Worm (Caenorhabditis elegans) whole organism, L4 larva: ENCODE measurements around the gene dct-6.

Experiments
- F26F4.8 ChIP-seq: fragments of 200-800 bp; sonication (Bioruptor generic); conservative IDR thresholded peaks from 2 replicates; pipeline ENCODE4 v1.3.6; 2022; ENCODE audit warnings: missing genetic modification characterization, missing compliant biosample characterization
- F37D6.2 ChIP-seq: sonication (generic microtip); optimal IDR thresholded peaks from 2 replicates; lab custom pipeline; 2016; ENCODE audit warnings: mild to moderate bottlenecking, missing genetic modification characterization, missing compliant biosample characterization
- F44E2.7 ChIP-seq: fragments of 200-800 bp; sonication (Bioruptor generic); IDR thresholded peaks from 2 replicates; pipeline ENCODE4 v2.1.2; 2022; ENCODE audit warnings: missing genetic modification characterization, missing compliant biosample characterization
- F49E8.2 ChIP-seq: sonication (generic microtip); optimal IDR thresholded peaks from 2 replicates; lab custom pipeline; 2016; ENCODE audit warnings: missing compliant biosample characterization, mild to moderate bottlenecking, missing genetic modification characterization, borderline replicate concordance
- T26A8.4 ChIP-seq: fragments of 200-800 bp; sonication (Bioruptor generic); IDR thresholded peaks from 2 replicates; pipeline ENCODE4 v1.3.6; 2022; ENCODE audit warnings: missing genetic modification characterization, missing compliant biosample characterization
- Y105C5A.15 ChIP-seq: fragments of 200-800 bp; sonication (Bioruptor generic); IDR thresholded peaks from 2 replicates; pipeline ENCODE4 v1.3.6; 2022; ENCODE audit warnings: missing genetic modification characterization, missing compliant biosample characterization
- Y5F2A.4 ChIP-seq: fragments of 200-800 bp; sonication (Bioruptor generic); optimal IDR thresholded peaks from 2 replicates; lab custom pipeline; 2018; ENCODE audit warnings: mild to moderate bottlenecking, missing genetic modification characterization, missing compliant biosample characterization
- Y75B8A.6 ChIP-seq: fragments of 200-800 bp; sonication (Bioruptor generic); IDR thresholded peaks from 2 replicates; pipeline ENCODE4 v1.3.6; 2022; ENCODE audit warnings: missing genetic modification reagents, missing genetic modification characterization, missing compliant biosample characterization
- ZK546.5 ChIP-seq, 2 experiments: sonication (generic microtip); optimal IDR thresholded peaks; 2 replicates each; lab custom pipeline; 2017; ENCODE audit warnings: missing biosample characterization in 2 of 2, missing genetic modification characterization in 2 of 2
- aly-2 ChIP-seq: sonication (generic microtip); optimal IDR thresholded peaks from 2 replicates; lab custom pipeline; 2018; ENCODE audit warnings: missing biosample characterization, missing genetic modification characterization
- ceh-20 ChIP-seq: fragments of 200-800 bp; sonication (Bioruptor generic); IDR thresholded peaks from 2 replicates; pipeline ENCODE4 v1.3.6; 2022; ENCODE audit warnings: missing genetic modification reagents, missing genetic modification characterization, missing compliant biosample characterization
- ceh-28 ChIP-seq: fragments of 150-350 bp; optimal IDR thresholded peaks from 2 replicates; lab custom pipeline; 2014; ENCODE audit warnings: missing biosample characterization, missing genetic modification reagents, missing genetic modification characterization
- ces-1 ChIP-seq: fragments of 150-350 bp; sonication (generic microtip); optimal IDR thresholded peaks from 4 replicates; lab custom pipeline; 2014; ENCODE audit warnings: missing biosample characterization, missing genetic modification reagents, missing genetic modification characterization
- cey-2 ChIP-seq: sonication (generic microtip); optimal IDR thresholded peaks from 3 replicates; lab custom pipeline; 2017; ENCODE audit warnings: missing genetic modification characterization, mild to moderate bottlenecking, missing compliant biosample characterization, antibody characterized with exemption, borderline replicate concordance; ENCODE audit not compliant: insufficient read depth
- daf-8 ChIP-seq: fragments of 200-800 bp; sonication (Bioruptor generic); IDR thresholded peaks from 2 replicates; pipeline ENCODE4 v1.3.6; 2022; ENCODE audit warnings: missing genetic modification characterization, missing compliant biosample characterization
- dmd-8 ChIP-seq: fragments of 200-800 bp; sonication (Bioruptor generic); IDR thresholded peaks from 2 replicates; pipeline ENCODE4 v1.3.6; 2022; ENCODE audit warnings: missing genetic modification characterization, missing compliant biosample characterization
- dmd-9 ChIP-seq: fragments of 200-800 bp; sonication (Bioruptor generic); IDR thresholded peaks from 2 replicates; pipeline ENCODE4 v1.3.6; 2022; ENCODE audit warnings: missing genetic modification reagents, missing genetic modification characterization, missing compliant biosample characterization
- dpl-1 ChIP-seq: fragments of 150-350 bp; optimal IDR thresholded peaks from 2 replicates; lab custom pipeline; 2014; ENCODE audit warnings: missing biosample characterization, missing genetic modification reagents, missing genetic modification characterization
- dve-1 ChIP-seq: sonication (generic microtip); optimal IDR thresholded peaks from 2 replicates; lab custom pipeline; 2017; ENCODE audit warnings: antibody characterized with exemption, mild to moderate bottlenecking, missing genetic modification characterization, missing compliant biosample characterization; ENCODE audit not compliant: insufficient read depth
- hlh-30 ChIP-seq: sonication (generic microtip); optimal IDR thresholded peaks from 2 replicates; lab custom pipeline; 2017; ENCODE audit warnings: antibody characterized with exemption, mild to moderate bottlenecking, missing genetic modification characterization, missing compliant biosample characterization; ENCODE audit not compliant: insufficient read depth
- hmg-1.1 ChIP-seq: fragments of 200-800 bp; sonication (Bioruptor generic); IDR thresholded peaks from 2 replicates; pipeline ENCODE4 v1.3.6; 2022; ENCODE audit warnings: missing genetic modification reagents, missing genetic modification characterization, missing compliant biosample characterization
- jun-1 ChIP-seq: fragments of 150-350 bp; optimal IDR thresholded peaks from 2 replicates; lab custom pipeline; 2014; ENCODE audit warnings: missing biosample characterization, missing genetic modification reagents, missing genetic modification characterization
- lim-7 ChIP-seq: fragments of 200-800 bp; sonication (Bioruptor generic); IDR thresholded peaks from 2 replicates; pipeline ENCODE4 v1.3.6; 2022; ENCODE audit warnings: missing genetic modification characterization, missing compliant biosample characterization
- lin-1 ChIP-seq: fragments of 200-800 bp; sonication (Bioruptor generic); IDR thresholded peaks from 2 replicates; pipeline ENCODE4 v1.3.6; 2022; ENCODE audit warnings: missing genetic modification reagents, missing genetic modification characterization, missing compliant biosample characterization
- lin-13 ChIP-seq: fragments of 150-350 bp; optimal IDR thresholded peaks from 2 replicates; lab custom pipeline; 2014; ENCODE audit warnings: missing biosample characterization, missing genetic modification reagents, missing genetic modification characterization
- lin-15B ChIP-seq: fragments of 150-350 bp; sonication (generic microtip); optimal IDR thresholded peaks from 3 replicates; lab custom pipeline; 2014; ENCODE audit warnings: missing biosample characterization, missing genetic modification characterization
- lsy-2 ChIP-seq, 2 experiments: fragments of 150-350 bp in 1 of 2; sonication (generic microtip) in 1 of 2; optimal IDR thresholded peaks; 2 replicates each; lab custom pipeline; 2014 to 2017; ENCODE audit warnings: missing biosample characterization in 2 of 2, missing genetic modification characterization in 2 of 2
- mdl-1 ChIP-seq, 2 experiments: fragments of 150-350 bp in 1 of 2; sonication (generic microtip) in 1 of 2; optimal IDR thresholded peaks; 2 replicates each; lab custom pipeline; 2014 to 2017; ENCODE audit warnings: missing biosample characterization in 2 of 2, missing genetic modification characterization in 2 of 2
- mep-1 ChIP-seq: fragments of 150-350 bp; sonication (generic microtip); optimal IDR thresholded peaks from 3 replicates; lab custom pipeline; 2014; ENCODE audit warnings: missing biosample characterization, missing genetic modification characterization
- mes-2 ChIP-seq: sonication (generic microtip); optimal IDR thresholded peaks from 2 replicates; lab custom pipeline; 2016; ENCODE audit warnings: missing genotype, mild to moderate bottlenecking, missing genetic modification characterization, missing compliant biosample characterization; ENCODE audit not compliant: poor library complexity, severe bottlenecking
- mxl-2 ChIP-seq: fragments of 200-800 bp; sonication (Bioruptor generic); conservative IDR thresholded peaks from 2 replicates; pipeline ENCODE4 v1.3.6; 2022; ENCODE audit warnings: missing genetic modification reagents, missing genetic modification characterization, missing compliant biosample characterization
- mxl-3 ChIP-seq: fragments of 200-800 bp; sonication (Bioruptor generic); optimal IDR thresholded peaks from 2 replicates; lab custom pipeline; 2018; ENCODE audit warnings: mild to moderate bottlenecking, missing genetic modification characterization, missing compliant biosample characterization
- nhr-10 ChIP-seq: fragments of 150-350 bp; optimal IDR thresholded peaks from 2 replicates; lab custom pipeline; 2014; ENCODE audit warnings: missing biosample characterization, missing genetic modification characterization
- nhr-237 ChIP-seq: sonication (generic microtip); optimal IDR thresholded peaks from 2 replicates; lab custom pipeline; 2017; ENCODE audit warnings: missing biosample characterization, missing genetic modification characterization
- nhr-25 ChIP-seq: sonication (generic microtip); optimal IDR thresholded peaks from 2 replicates; lab custom pipeline; 2017; ENCODE audit warnings: missing genetic modification characterization, mild to moderate bottlenecking, missing compliant biosample characterization, antibody characterized with exemption, moderate library complexity, borderline replicate concordance; ENCODE audit not compliant: insufficient read depth
- nhr-48 ChIP-seq: sonication (generic microtip); optimal IDR thresholded peaks from 2 replicates; lab custom pipeline; 2016; ENCODE audit warnings: mild to moderate bottlenecking, missing genetic modification characterization, missing compliant biosample characterization
- nhr-77 ChIP-seq: fragments of 150-350 bp; optimal IDR thresholded peaks from 2 replicates; lab custom pipeline; 2014; ENCODE audit warnings: missing biosample characterization, missing genetic modification characterization
- pha-4 ChIP-seq, 2 experiments: fragments of 150-350 bp in 1 of 2; fragments of 200-800 bp in 1 of 2; sonication (Bioruptor generic) in 1 of 2; IDR thresholded peaks in 1 of 2; optimal IDR thresholded peaks in 1 of 2; 2 replicates each; pipeline versions ENCODE4 v1.3.6 to Lab custom; 2014 to 2022; ENCODE audit warnings: missing genetic modification characterization in 2 of 2, missing genetic modification reagents in 2 of 2, missing biosample characterization in 1 of 2, missing compliant biosample characterization in 1 of 2
- pqm-1 ChIP-seq: sonication (generic microtip); optimal IDR thresholded peaks from 2 replicates; lab custom pipeline; 2017; ENCODE audit warnings: missing biosample characterization, missing genetic modification characterization
- rbr-2 ChIP-seq: sonication (generic microtip); optimal IDR thresholded peaks from 2 replicates; lab custom pipeline; 2016; ENCODE audit warnings: missing genotype, missing genetic modification characterization, missing compliant biosample characterization
- saeg-2 ChIP-seq: fragments of 200-800 bp; sonication (Bioruptor generic); IDR thresholded peaks from 2 replicates; pipeline ENCODE4 v1.3.6; 2022; ENCODE audit warnings: missing genetic modification reagents, missing genetic modification characterization, missing compliant biosample characterization
- set-16 ChIP-seq: fragments of 200-800 bp; sonication (Bioruptor generic); IDR thresholded peaks from 2 replicates; pipeline ENCODE4 v1.3.6; 2022; ENCODE audit warnings: missing genetic modification reagents, missing genetic modification characterization, missing compliant biosample characterization
- snpc-1.2 ChIP-seq: fragments of 200-800 bp; sonication (Bioruptor generic); IDR thresholded peaks from 2 replicates; pipeline ENCODE4 v1.3.6; 2022; ENCODE audit warnings: missing genetic modification reagents, missing genetic modification characterization, missing compliant biosample characterization
- spr-1 ChIP-seq: sonication (generic microtip); optimal IDR thresholded peaks from 2 replicates; lab custom pipeline; 2016; ENCODE audit warnings: mild to moderate bottlenecking, missing genetic modification characterization, missing compliant biosample characterization
- tra-1 ChIP-seq: fragments of 200-800 bp; sonication (Bioruptor generic); IDR thresholded peaks from 2 replicates; pipeline ENCODE4 v1.3.6; 2022; ENCODE audit warnings: missing genetic modification reagents, missing genetic modification characterization, missing compliant biosample characterization
- unc-62 ChIP-seq, 3 experiments: fragments of 150-350 bp in 1 of 3; sonication (generic microtip); optimal IDR thresholded peaks in 2 of 3; peaks in 1 of 3; 1 replicate in 1 of 3; 2 replicates in 2 of 3; lab custom pipeline; 2014 to 2017; ENCODE audit warnings: missing biosample characterization in 3 of 3, missing genetic modification characterization in 3 of 3, missing genetic modification reagents in 3 of 3, missing genotype in 1 of 3
- zfp-2 ChIP-seq: sonication (generic microtip); optimal IDR thresholded peaks from 2 replicates; lab custom pipeline; 2016; ENCODE audit warnings: mild to moderate bottlenecking, missing genetic modification characterization, missing compliant biosample characterization
- zfp-3 ChIP-seq: fragments of 200-800 bp; sonication (Bioruptor generic); conservative IDR thresholded peaks from 2 replicates; pipeline ENCODE4 v1.3.6; 2022; ENCODE audit warnings: missing genetic modification reagents, missing genetic modification characterization, missing compliant biosample characterization
- ztf-11 ChIP-seq: fragments of 150-350 bp; optimal IDR thresholded peaks from 2 replicates; lab custom pipeline; 2014; ENCODE audit warnings: missing biosample characterization, missing genetic modification characterization
- ztf-7 ChIP-seq: fragments of 150-350 bp; optimal IDR thresholded peaks from 2 replicates; lab custom pipeline; 2014; ENCODE audit warnings: missing biosample characterization, missing genetic modification characterization

Gene dct-6

ce11 chrIII:5949817-5950216, 16.4 kb upstream of the dct-6 start (continued):
- TF ChIP-seq Y5F2A.4 (GFP tag; lab: Kevin White, UChicago) = no peak
- TF ChIP-seq jun-1 (tag; lab: Kevin White, UChicago) = no peak
- no peak for TF ChIP-seq dve-1 (tag; lab: Kevin White, UChicago)
- TF ChIP-seq rbr-2 (tag; lab: Kevin White, UChicago) = peak; percentile 36
- peak; percentile 2 for TF ChIP-seq hlh-30
- TF ChIP-seq dpl-1 (GFP tag; lab: Kevin White, UChicago) = no peak
- no peak for TF ChIP-seq ceh-28 (tag; lab: Kevin White, UChicago)
- TF ChIP-seq dmd-8 (GFP tag; lab: Robert Waterston, UW) = no peak
- TF ChIP-seq set-16 (GFP tag; lab: Robert Waterston, UW) = peak; percentile 48; the same call in 1 of the 2 replicates
- TF ChIP-seq F44E2.7 = no peak
- TF ChIP-seq nhr-237 (tag; lab: Kevin White, UChicago) = no peak
- TF ChIP-seq Y105C5A.15 = no peak
- no peak for TF ChIP-seq ztf-7 (tag; lab: Kevin White, UChicago)
- peak; percentile 54 for TF ChIP-seq mep-1 (tag; lab: Kevin White, UChicago)
- no peak for TF ChIP-seq mdl-1 (tag; optimal IDR thresholded peaks at IDR 0.05; lab: Kevin White, UChicago)
- TF ChIP-seq mxl-2 (GFP tag; lab: Robert Waterston, UW) = no peak
- TF ChIP-seq nhr-77 (tag; lab: Kevin White, UChicago) = no peak
- no peak for TF ChIP-seq ZK546.5 (tag; optimal IDR thresholded peaks at IDR 0.05; lab: Kevin White, UChicago)
- TF ChIP-seq F26F4.8 = no peak
- no peak for TF ChIP-seq pqm-1 (tag; lab: Kevin White, UChicago)
- TF ChIP-seq unc-62 (GFP tag; optimal IDR thresholded peaks at IDR 0.05 in 1 of 2; lab: Kevin White, UChicago) = peak in 1 of 2 experiments; percentile 94
- TF ChIP-seq unc-62 (tag; optimal IDR thresholded peaks at IDR 0.05; lab: Kevin White, UChicago) = no peak
- peak; percentile 20 for TF ChIP-seq mes-2 (tag; lab: Kevin White, UChicago)
- no peak for TF ChIP-seq dmd-9
- no peak for TF ChIP-seq lin-1 (GFP tag; lab: Robert Waterston, UW)
- no peak for TF ChIP-seq lin-15B (tag; lab: Kevin White, UChicago)
- TF ChIP-seq lim-7 (GFP tag; lab: Robert Waterston, UW) = no peak
- TF ChIP-seq pha-4 (GFP tag; IDR thresholded peaks at IDR 0.05; lab: Robert Waterston, UW) = peak; percentile 42; the same call in 1 of the 2 replicates
- TF ChIP-seq pha-4 (tag; optimal IDR thresholded peaks at IDR 0.05; lab: Kevin White, UChicago) = no peak
- TF ChIP-seq F37D6.2 (tag; lab: Kevin White, UChicago) = no peak
- no peak for TF ChIP-seq mxl-3 (GFP tag; lab: Kevin White, UChicago)
- TF ChIP-seq lin-13 (GFP tag; lab: Kevin White, UChicago) = no peak
- TF ChIP-seq zfp-3 (GFP tag; lab: Robert Waterston, UW) = no peak
- no peak for TF ChIP-seq daf-8 (GFP tag; lab: Robert Waterston, UW)
- no peak for TF ChIP-seq T26A8.4 (GFP tag; lab: Robert Waterston, UW)
- no peak for TF ChIP-seq ces-1 (GFP tag; lab: Kevin White, UChicago)
- TF ChIP-seq ztf-11 (tag; lab: Kevin White, UChicago) = no peak
- TF ChIP-seq Y75B8A.6 (GFP tag; lab: Robert Waterston, UW) = no peak
- no peak for TF ChIP-seq saeg-2 (GFP tag; lab: Robert Waterston, UW)
- no peak for TF ChIP-seq aly-2 (tag; lab: Kevin White, UChicago)
- TF ChIP-seq tra-1 (GFP tag; lab: Robert Waterston, UW) = no peak
- TF ChIP-seq lsy-2 (tag; optimal IDR thresholded peaks at IDR 0.05; lab: Kevin White, UChicago) = peak in 1 of 2 experiments; percentile 44
- no peak for TF ChIP-seq spr-1 (tag; lab: Kevin White, UChicago)
- TF ChIP-seq nhr-10 = no peak
- peak; percentile 59 for TF ChIP-seq hmg-1.1 (GFP tag; lab: Robert Waterston, UW)
- peak; percentile 56 for TF ChIP-seq ceh-20 (GFP tag; lab: Robert Waterston, UW)
- TF ChIP-seq nhr-25 = no peak
- TF ChIP-seq cey-2 (tag; lab: Kevin White, UChicago) = no peak
- TF ChIP-seq snpc-1.2 (GFP tag; lab: Robert Waterston, UW) = no peak
- no peak for TF ChIP-seq nhr-48 (tag; lab: Kevin White, UChicago)
- no peak for TF ChIP-seq zfp-2
- TF ChIP-seq F49E8.2 = no peak
